Fruit fly (Drosophila melanogaster): ENCODE measurements around the gene b.
A peak's percentile ranks its signal among the peaks of the same experiment; 100 is the strongest.

The b gene

DNA sequence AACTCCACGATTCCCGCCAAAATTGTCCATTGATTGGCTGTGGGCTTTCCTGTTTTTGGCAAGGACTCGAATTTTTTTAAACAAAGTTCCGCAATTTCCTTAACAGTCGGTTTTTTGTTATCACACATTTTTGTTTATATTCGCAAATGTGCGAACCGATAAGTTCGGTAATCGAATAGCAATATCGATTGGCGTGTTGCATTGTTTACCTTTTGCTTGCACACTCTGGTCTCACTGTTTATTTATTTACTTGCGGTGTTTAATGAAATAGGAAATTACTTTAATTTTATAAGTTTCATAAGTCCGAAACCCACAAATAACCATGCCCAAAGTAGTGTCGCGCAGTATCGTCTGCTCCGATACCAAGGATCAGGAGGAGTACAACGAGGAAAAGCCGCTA is 9.7 kb upstream of the b start, which contains the start of the genes Adat1 and CG16865 (continued):
- TF ChIP-seq wor (GFP tag; IDR thresholded peaks at IDR 0.05) = no peak
- TF ChIP-seq CG8765 (GFP tag; IDR thresholded peaks at IDR 0.05) = no peak
- peak; percentile 46 for TF ChIP-seq MESR4 (GFP tag; optimal IDR thresholded peaks at IDR 0.05)
- TF ChIP-seq gt (GFP tag; IDR thresholded peaks at IDR 0.05) = no peak
- TF ChIP-seq Dbx (GFP tag; IDR thresholded peaks at IDR 0.05) = no peak
- TF ChIP-seq dmrt11E (tag; optimal IDR thresholded peaks at IDR 0.05) = no peak
- no peak for TF ChIP-seq CG12769 (tag; optimal IDR thresholded peaks at IDR 0.05)
- no peak for TF ChIP-seq sens (GFP tag)
- peak; percentile 61 for TF ChIP-seq hbn (GFP tag; IDR thresholded peaks at IDR 0.05; ENCODE audit: partially characterized antibody)
- no peak for TF ChIP-seq Deaf1 (tag; optimal IDR thresholded peaks at IDR 0.05)
- TF ChIP-seq her (GFP tag; optimal IDR thresholded peaks at IDR 0.05) = no peak
- TF ChIP-seq CG14014 (GFP tag; IDR thresholded peaks at IDR 0.05) = no peak
- no peak for TF ChIP-seq slp2 (GFP tag; optimal IDR thresholded peaks at IDR 0.05)
- no peak for TF ChIP-seq CG10462 (GFP tag; optimal IDR thresholded peaks at IDR 0.05)
- no peak for TF ChIP-seq jigr1 (GFP tag; IDR thresholded peaks at IDR 0.05)
- peak; percentile 43 for TF ChIP-seq Sry-δ (GFP tag; optimal IDR thresholded peaks at IDR 0.05)
- no peak for TF ChIP-seq Aef1 (GFP tag; IDR thresholded peaks at IDR 0.05)
- no peak for TF ChIP-seq CG12299 (tag; optimal IDR thresholded peaks at IDR 0.05)
- no peak for TF ChIP-seq klu (GFP tag; IDR thresholded peaks at IDR 0.05)
- no peak for TF ChIP-seq dimm (GFP tag; IDR thresholded peaks at IDR 0.05)
- no peak for TF ChIP-seq kni (GFP tag; optimal IDR thresholded peaks at IDR 0.05)
- TF ChIP-seq CG32767 (GFP tag; IDR thresholded peaks at IDR 0.05) = no peak
- TF ChIP-seq CG13424 (tag; optimal IDR thresholded peaks at IDR 0.05) = no peak
- no peak for TF ChIP-seq CG12071 (GFP tag; optimal IDR thresholded peaks at IDR 0.05)
- TF ChIP-seq tgo (GFP tag; IDR thresholded peaks at IDR 0.05) = no peak
- no peak for TF ChIP-seq odd (GFP tag; optimal IDR thresholded peaks at IDR 0.05)
- TF ChIP-seq CG16815 (GFP tag; optimal IDR thresholded peaks at IDR 0.05) = no peak
- TF ChIP-seq sc (optimal IDR thresholded peaks at IDR 0.05) = no peak
- no peak for TF ChIP-seq sc (GFP tag; optimal IDR thresholded peaks at IDR 0.05)
- TF ChIP-seq Scr (GFP tag; IDR thresholded peaks at IDR 0.05; ENCODE audit: partially characterized antibody) = peak; percentile 61
- TF ChIP-seq Dad (GFP tag; optimal IDR thresholded peaks at IDR 0.05) = no peak
- TF ChIP-seq CG13775 (GFP tag; optimal IDR thresholded peaks at IDR 0.05) = no peak
- no peak for TF ChIP-seq scrt (GFP tag; optimal IDR thresholded peaks at IDR 0.05)
- TF ChIP-seq CG9797 (GFP tag; optimal IDR thresholded peaks at IDR 0.05) = peak; percentile 76
- no peak for TF ChIP-seq CG13123 (GFP tag; optimal IDR thresholded peaks at IDR 0.05)
- no peak for TF ChIP-seq ftz-f1 (GFP tag; optimal IDR thresholded peaks at IDR 0.05)
- TF ChIP-seq fd64A (GFP tag; optimal IDR thresholded peaks at IDR 0.05) = no peak
- TF ChIP-seq emc (GFP tag; optimal IDR thresholded peaks at IDR 0.05) = no peak
- TF ChIP-seq vvl (GFP tag; IDR thresholded peaks at IDR 0.05) = no peak
- TF ChIP-seq pzg (GFP tag; optimal IDR thresholded peaks at IDR 0.05) = peak; percentile 67
- TF ChIP-seq Xbp1 (GFP tag; optimal IDR thresholded peaks at IDR 0.05) = no peak
- TF ChIP-seq CoRest (tag; optimal IDR thresholded peaks at IDR 0.05) = no peak
- TF ChIP-seq sug (tag; optimal IDR thresholded peaks at IDR 0.05) = no peak
- no peak for TF ChIP-seq CG8281 (tag; optimal IDR thresholded peaks at IDR 0.05)
- TF ChIP-seq wek (GFP tag; optimal IDR thresholded peaks at IDR 0.05) = no peak
- TF ChIP-seq knrl (GFP tag; IDR thresholded peaks at IDR 0.05; ENCODE audit: partially characterized antibody) = 0 out of 3 replicates have a peak, but pooled peaks have one; percentile 15
- no peak for TF ChIP-seq H15 (GFP tag; IDR thresholded peaks at IDR 0.05)
- TF ChIP-seq CG18011 (GFP tag; optimal IDR thresholded peaks at IDR 0.05) = no peak
- TF ChIP-seq CG4424 (GFP tag; optimal IDR thresholded peaks at IDR 0.05) = no peak
- no peak for TF ChIP-seq rib (GFP tag; IDR thresholded peaks at IDR 0.05)
- no peak for TF ChIP-seq fu2 (GFP tag; optimal IDR thresholded peaks at IDR 0.05)
- peak; percentile 72 for TF ChIP-seq CG13287 (GFP tag; IDR thresholded peaks at IDR 0.05; ENCODE audit: partially characterized antibody)
- no peak for TF ChIP-seq Chrac-16 (GFP tag; optimal IDR thresholded peaks at IDR 0.05)

Measured in whole organism, embryonic.